Worm (Caenorhabditis elegans): ENCODE measurements around the gene Y71H2B.8.
"Not testable (repeated sequence)": the region's sequence is repeated elsewhere in the genome, so short reads cannot be mapped to it uniquely, and the experiment has no call there.

ce11 chrIII:2563883-2564282, 15.2 kb upstream of the Y71H2B.8 start, which contains the start of gene Y54F10AM.11:
- TF ChIP-seq dao-5, him-1 (tag; optimal IDR thresholded peaks at IDR 0.05): not testable (repeated sequence)

All from whole organism, L4/young adult.